Worm (Caenorhabditis elegans) whole organism, L3 larva: ENCODE measurements around the gene rec-8.

ENCODE experiments used
- R02D3.7 ChIP-seq: fragments of 150-350 bp; optimal IDR thresholded peaks from 2 replicates; lab custom pipeline; 2014; ENCODE audit warnings: missing biosample characterization, missing genetic modification characterization
- ZK546.5 ChIP-seq: sonication (generic microtip); optimal IDR thresholded peaks from 2 replicates; lab custom pipeline; 2017; ENCODE audit warnings: missing biosample characterization, missing genetic modification characterization
- aly-2 ChIP-seq: fragments of 150-350 bp; optimal IDR thresholded peaks from 2 replicates; lab custom pipeline; 2014; ENCODE audit warnings: missing biosample characterization, missing genetic modification characterization
- ama-1 ChIP-seq: fragments of 150-350 bp; optimal IDR thresholded peaks from 2 replicates; lab custom pipeline; 2018
- ceh-16 ChIP-seq: sonication (generic microtip); optimal IDR thresholded peaks from 2 replicates; lab custom pipeline; 2017; ENCODE audit warnings: missing biosample characterization, missing genetic modification characterization
- ceh-28 ChIP-seq: fragments of 150-350 bp; optimal IDR thresholded peaks from 2 replicates; lab custom pipeline; 2014; ENCODE audit warnings: missing biosample characterization, missing genetic modification reagents, missing genetic modification characterization
- ceh-9 ChIP-seq: sonication (generic microtip); optimal IDR thresholded peaks from 2 replicates; lab custom pipeline; 2018; ENCODE audit warnings: missing biosample characterization, missing genetic modification characterization
- egl-27 ChIP-seq: sonication (generic microtip); optimal IDR thresholded peaks from 4 replicates; lab custom pipeline; 2017; ENCODE audit warnings: missing biosample characterization, missing genetic modification reagents, missing genetic modification characterization
- egl-5 ChIP-seq: fragments of 150-350 bp; optimal IDR thresholded peaks from 2 replicates; lab custom pipeline; 2017; ENCODE audit warnings: missing biosample characterization, missing genetic modification reagents, missing genetic modification characterization, inconsistent platforms
- elt-1 ChIP-seq: fragments of 150-350 bp; optimal IDR thresholded peaks from 2 replicates; lab custom pipeline; 2014; ENCODE audit warnings: missing biosample characterization, missing genetic modification characterization
- elt-2 ChIP-seq: sonication (generic microtip); optimal IDR thresholded peaks from 2 replicates; lab custom pipeline; 2016; ENCODE audit warnings: missing genetic modification reagents, mild to moderate bottlenecking, missing genetic modification characterization, missing compliant biosample characterization
- eor-1 ChIP-seq, 2 experiments: fragments of 150-350 bp; optimal IDR thresholded peaks; 2 replicates each; lab custom pipeline; 2014 to 2018; ENCODE audit warnings: missing biosample characterization in 2 of 2, missing genetic modification characterization in 2 of 2
- fkh-10 ChIP-seq: sonication (generic microtip); optimal IDR thresholded peaks from 2 replicates; lab custom pipeline; 2017; ENCODE audit warnings: missing biosample characterization, missing genetic modification reagents, missing genetic modification characterization
- fos-1 ChIP-seq: fragments of 150-350 bp; optimal IDR thresholded peaks from 2 replicates; lab custom pipeline; 2014; ENCODE audit warnings: missing biosample characterization, missing genetic modification characterization
- hmg-11 ChIP-seq: sonication (generic microtip); optimal IDR thresholded peaks from 2 replicates; lab custom pipeline; 2016; ENCODE audit warnings: missing genetic modification characterization, missing compliant biosample characterization
- jun-1 ChIP-seq: fragments of 150-350 bp; optimal IDR thresholded peaks from 2 replicates; lab custom pipeline; 2014; ENCODE audit warnings: missing biosample characterization, missing genetic modification reagents, missing genetic modification characterization
- lin-15B ChIP-seq: fragments of 150-350 bp; optimal IDR thresholded peaks from 2 replicates; lab custom pipeline; 2014; ENCODE audit warnings: missing biosample characterization, missing genetic modification characterization
- lin-39 ChIP-seq: fragments of 150-350 bp; optimal IDR thresholded peaks from 2 replicates; lab custom pipeline; 2018; ENCODE audit warnings: missing biosample characterization, missing genetic modification reagents, missing genetic modification characterization
- lsy-12 ChIP-seq: sonication (generic microtip); optimal IDR thresholded peaks from 2 replicates; lab custom pipeline; 2016; ENCODE audit warnings: mild to moderate bottlenecking, missing genetic modification characterization, missing compliant biosample characterization
- mdl-1 ChIP-seq: fragments of 150-350 bp; optimal IDR thresholded peaks from 2 replicates; lab custom pipeline; 2014; ENCODE audit warnings: missing biosample characterization, missing genetic modification characterization
- mml-1 ChIP-seq: fragments of 150-350 bp; sonication (generic microtip); optimal IDR thresholded peaks from 3 replicates; lab custom pipeline; 2014; ENCODE audit warnings: missing biosample characterization, missing genetic modification characterization
- nfya-1 ChIP-seq: sonication (generic microtip); optimal IDR thresholded peaks from 2 replicates; lab custom pipeline; 2017; ENCODE audit warnings: missing genetic modification characterization, mild to moderate bottlenecking, missing compliant biosample characterization, antibody characterized with exemption, moderate library complexity; ENCODE audit not compliant: insufficient read depth
- nhr-11 ChIP-seq: fragments of 150-350 bp; optimal IDR thresholded peaks from 2 replicates; lab custom pipeline; 2014; ENCODE audit warnings: missing biosample characterization, missing genetic modification characterization
- nhr-12 ChIP-seq: fragments of 150-350 bp; optimal IDR thresholded peaks from 2 replicates; lab custom pipeline; 2014; ENCODE audit warnings: missing biosample characterization, missing genetic modification characterization
- nhr-23 ChIP-seq: fragments of 150-350 bp; optimal IDR thresholded peaks from 2 replicates; lab custom pipeline; 2014; ENCODE audit warnings: missing biosample characterization, missing genetic modification reagents, missing genetic modification characterization
- nhr-237 ChIP-seq: fragments of 150-350 bp; optimal IDR thresholded peaks from 2 replicates; lab custom pipeline; 2014; ENCODE audit warnings: missing biosample characterization, missing genetic modification characterization
- nhr-25 ChIP-seq: sonication (generic microtip); optimal IDR thresholded peaks from 2 replicates; lab custom pipeline; 2017; ENCODE audit warnings: missing biosample characterization, missing genetic modification characterization
- nhr-43 ChIP-seq: sonication (generic microtip); optimal IDR thresholded peaks from 2 replicates; lab custom pipeline; 2016; ENCODE audit warnings: mild to moderate bottlenecking, missing genetic modification characterization, missing compliant biosample characterization; ENCODE audit not compliant: poor library complexity, severe bottlenecking
- nhr-67 ChIP-seq: fragments of 150-350 bp; optimal IDR thresholded peaks from 2 replicates; lab custom pipeline; 2014; ENCODE audit warnings: missing biosample characterization, missing genetic modification characterization
- nhr-76 ChIP-seq: fragments of 150-350 bp; sonication (generic microtip); optimal IDR thresholded peaks from 5 replicates; lab custom pipeline; 2014; ENCODE audit warnings: missing biosample characterization, missing genetic modification characterization
- nhr-77 ChIP-seq: fragments of 150-350 bp; optimal IDR thresholded peaks from 2 replicates; lab custom pipeline; 2014; ENCODE audit warnings: missing biosample characterization, missing genetic modification characterization
- pha-4 ChIP-seq: fragments of 150-350 bp; optimal IDR thresholded peaks from 2 replicates; lab custom pipeline; 2014; ENCODE audit warnings: missing biosample characterization, missing genetic modification reagents, missing genetic modification characterization
- pqm-1 ChIP-seq: fragments of 150-350 bp; optimal IDR thresholded peaks from 2 replicates; lab custom pipeline; 2017; ENCODE audit warnings: missing biosample characterization, missing genetic modification characterization, inconsistent platforms
- sea-2 ChIP-seq: fragments of 150-350 bp; sonication (generic microtip); optimal IDR thresholded peaks from 4 replicates; lab custom pipeline; 2014; ENCODE audit warnings: missing biosample characterization, missing genetic modification reagents, missing genetic modification characterization
- skn-1 ChIP-seq: fragments of 150-350 bp; optimal IDR thresholded peaks from 2 replicates; lab custom pipeline; 2014; ENCODE audit warnings: missing biosample characterization, missing genetic modification characterization
- snpc-4 ChIP-seq: fragments of 150-350 bp; optimal IDR thresholded peaks from 2 replicates; lab custom pipeline; 2014; ENCODE audit warnings: missing biosample characterization, missing genetic modification characterization
- tbx-2 ChIP-seq: sonication (generic microtip); optimal IDR thresholded peaks from 2 replicates; lab custom pipeline; 2016; ENCODE audit warnings: mild to moderate bottlenecking, missing genetic modification characterization, missing compliant biosample characterization
- unc-39 ChIP-seq: sonication (generic microtip); optimal IDR thresholded peaks from 4 replicates; lab custom pipeline; 2017; ENCODE audit warnings: missing biosample characterization, missing genetic modification characterization
- unc-62 ChIP-seq: fragments of 150-350 bp; sonication (generic microtip); optimal IDR thresholded peaks from 4 replicates; lab custom pipeline; 2014; ENCODE audit warnings: missing biosample characterization, missing genetic modification reagents, missing genetic modification characterization
- zag-1 ChIP-seq: fragments of 150-350 bp; optimal IDR thresholded peaks from 2 replicates; lab custom pipeline; 2014; ENCODE audit warnings: missing biosample characterization, missing genetic modification characterization
- ztf-11 ChIP-seq: fragments of 150-350 bp; optimal IDR thresholded peaks from 2 replicates; lab custom pipeline; 2014; ENCODE audit warnings: missing biosample characterization, missing genetic modification characterization

rec-8 gene

ce11 chrIV:13323823-13324359 is 29.1 kb downstream of the rec-8 start, which contains the start of gene fat-2:
TSS of gene fat-2 (plus strand) at chrIV:13323873.
- TF ChIP-seq aly-2 (tag; lab: Kevin White, UChicago) (no peak), nhr-43 (tag; lab: Kevin White, UChicago) (no peak), lin-15B (tag; lab: Kevin White, UChicago) (no peak), ZK546.5 (tag; lab: Kevin White, UChicago) (no peak), elt-1 (tag; lab: Kevin White, UChicago) (no peak), mdl-1 (tag; lab: Kevin White, UChicago) (no peak), mml-1 (no peak), ztf-11 (tag; lab: Kevin White, UChicago) (no peak), nhr-67 (tag; lab: Kevin White, UChicago) (no peak)
- TF ChIP-seq, all 47 proteins: peak for 0

DNA sequence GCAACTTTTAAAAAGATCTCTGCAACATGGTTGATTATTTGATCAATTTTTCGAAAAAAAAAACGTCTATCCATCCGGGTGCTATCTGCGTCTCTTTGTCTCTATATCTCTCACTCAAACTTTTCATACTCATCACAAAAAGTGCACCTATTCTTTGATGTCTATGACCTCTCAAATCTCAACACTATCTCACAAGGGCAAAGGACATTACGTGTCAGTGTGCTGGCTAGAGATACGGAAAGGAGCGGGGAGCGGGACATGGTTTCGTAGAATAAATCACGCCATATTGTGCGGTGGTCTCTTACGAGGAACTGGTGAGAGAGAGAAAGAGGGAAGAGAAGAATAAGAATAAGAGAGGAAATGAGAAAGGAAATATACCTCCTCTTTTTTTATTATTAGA is 30.6 kb downstream of the rec-8 start:
- TF ChIP-seq fos-1 (tag; lab: Kevin White, UChicago), result peak; percentile 46
- no peak for TF ChIP-seq unc-39 (tag; lab: Kevin White, UChicago)
- TF ChIP-seq fkh-10 (GFP tag; lab: Kevin White, UChicago), result no peak
- TF ChIP-seq nhr-76 (tag; lab: Kevin White, UChicago), result peak; percentile 34
- no peak for TF ChIP-seq zag-1
- TF ChIP-seq lin-15B (tag; lab: Kevin White, UChicago), result peak; percentile 56
- TF ChIP-seq snpc-4 (tag; lab: Kevin White, UChicago), result no peak
- TF ChIP-seq ceh-16 (tag; lab: Kevin White, UChicago), result no peak
- TF ChIP-seq hmg-11 (tag; lab: Kevin White, UChicago), result peak; percentile 48
- no peak for TF ChIP-seq elt-1 (tag; lab: Kevin White, UChicago)
- TF ChIP-seq nhr-67 (tag; lab: Kevin White, UChicago), result no peak
- peak; percentile 62 for TF ChIP-seq nhr-25
- TF ChIP-seq unc-62 (GFP tag; lab: Kevin White, UChicago), result peak; percentile 88
- TF ChIP-seq nfya-1, result peak; percentile 81
- peak; percentile 54 for TF ChIP-seq nhr-11 (tag; lab: Kevin White, UChicago)
- peak; percentile 46 for TF ChIP-seq lsy-12 (tag; lab: Kevin White, UChicago)
- TF ChIP-seq elt-2 (tag; lab: Kevin White, UChicago), result peak; percentile 97
- TF ChIP-seq nhr-23 (tag; lab: Kevin White, UChicago), result peak; percentile 95
- peak; percentile 38 for TF ChIP-seq tbx-2 (tag; lab: Kevin White, UChicago)
- peak; percentile 57 for TF ChIP-seq jun-1 (tag; lab: Kevin White, UChicago)
- TF ChIP-seq pha-4 (tag; lab: Kevin White, UChicago), result peak; percentile 69
- TF ChIP-seq skn-1, result no peak
- TF ChIP-seq ceh-28, result peak; percentile 71
- peak; percentile 17 for TF ChIP-seq egl-27 (tag; lab: Kevin White, UChicago)
- peak; percentile 40 for TF ChIP-seq R02D3.7 (tag; lab: Kevin White, UChicago)
- TF ChIP-seq nhr-43 (tag; lab: Kevin White, UChicago), result peak; percentile 42
- no peak for TF ChIP-seq mml-1
- peak; percentile 95 for TF ChIP-seq pqm-1
- peak; percentile 8 for TF ChIP-seq egl-5 (tag; lab: Kevin White, UChicago)
- TF ChIP-seq sea-2, result no peak
- TF ChIP-seq ceh-9 (tag; lab: Kevin White, UChicago), result no peak

DNA sequence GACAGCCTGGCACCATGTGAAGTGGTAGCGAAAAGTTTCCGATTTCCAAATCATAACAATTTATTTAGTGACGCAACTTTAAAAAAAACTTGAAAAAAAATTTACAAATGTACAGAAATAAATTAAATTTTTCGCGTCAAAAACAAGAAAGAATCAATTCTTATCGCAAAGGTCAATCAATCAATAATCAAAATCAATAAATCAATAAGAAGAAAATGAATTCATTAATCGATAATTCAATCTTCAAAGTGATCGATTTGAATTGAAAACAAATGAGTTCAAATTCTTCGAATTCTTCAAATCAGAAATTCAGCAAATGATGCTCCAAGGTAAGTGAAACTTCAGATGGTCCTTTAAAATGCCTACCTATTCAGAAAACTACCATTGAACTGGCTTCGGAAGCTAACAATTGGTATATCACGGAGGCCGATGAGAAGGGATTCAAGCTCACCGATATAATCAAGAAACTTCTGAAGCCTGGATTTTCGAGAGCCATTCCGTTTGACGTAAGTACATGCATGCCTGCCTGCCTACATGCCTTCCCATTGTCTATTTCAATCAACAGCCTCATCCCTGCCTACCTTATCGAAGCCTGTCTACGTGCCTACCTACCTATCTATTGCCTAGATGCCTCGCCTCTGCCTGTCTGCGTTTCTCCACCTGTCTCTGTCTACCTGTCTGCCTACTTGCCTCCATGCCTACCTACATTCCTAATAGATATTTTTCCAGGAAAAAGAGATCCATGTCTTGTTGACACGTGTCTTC is 32.9 kb downstream of the rec-8 start:
- TF ChIP-seq ceh-28 (peak; percentile 91), ceh-16 (tag; lab: Kevin White, UChicago) (no peak)

ce11 chrIV:13318773-13319172 is 34.2 kb downstream of the rec-8 start:
- TF ChIP-seq nfya-1 (peak; percentile 14), ceh-16 (tag; lab: Kevin White, UChicago) (no peak), tbx-2 (tag; lab: Kevin White, UChicago) (no peak), eor-1 (tag; optimal IDR thresholded peaks at IDR 0.05; lab: Kevin White, UChicago) (no peak), nhr-77 (tag; lab: Kevin White, UChicago) (no peak), nhr-76 (tag; lab: Kevin White, UChicago) (peak; percentile 86), nhr-12 (tag; lab: Kevin White, UChicago) (no peak), nhr-23 (tag; lab: Kevin White, UChicago) (peak; percentile 72), nhr-237 (tag; lab: Kevin White, UChicago) (no peak), pqm-1 (peak; percentile 98), sea-2 (no peak), nhr-11 (tag; lab: Kevin White, UChicago) (peak; percentile 13), zag-1 (no peak), aly-2 (tag; lab: Kevin White, UChicago) (no peak), R02D3.7 (tag; lab: Kevin White, UChicago) (peak; percentile 20), jun-1 (tag; lab: Kevin White, UChicago) (peak; percentile 71), egl-27 (tag; lab: Kevin White, UChicago) (no peak), elt-2 (tag; lab: Kevin White, UChicago) (peak; percentile 98), fkh-10 (GFP tag; lab: Kevin White, UChicago) (no peak), lin-39 (no peak), ama-1 (lab: Kevin White, UChicago) (no peak), lin-15B (tag; lab: Kevin White, UChicago) (no peak), snpc-4 (tag; lab: Kevin White, UChicago) (no peak), nhr-25 (peak; percentile 20), ZK546.5 (tag; lab: Kevin White, UChicago) (no peak), skn-1 (peak; percentile 33), pha-4 (tag; lab: Kevin White, UChicago) (peak; percentile 68), fos-1 (tag; lab: Kevin White, UChicago) (peak; percentile 57)
